Fruit fly (Drosophila melanogaster) whole organism, prepupa: ENCODE data around the gene Pde9.

ENCODE experiments used
- Blimp-1 ChIP-seq: fragments of 200-800 bp; sonication (Bioruptor generic); optimal IDR thresholded peaks from 3 replicates; lab custom pipeline; 2017; ENCODE audit warnings: missing biosample characterization, missing genetic modification characterization, mild to moderate bottlenecking, moderate library complexity, missing genetic modification reagents
- CG10631 ChIP-seq: fragments of 200-800 bp; sonication (Bioruptor generic); optimal IDR thresholded peaks from 2 replicates; lab custom pipeline; 2016; ENCODE audit warnings: missing biosample characterization, missing genetic modification characterization
- CG10669 ChIP-seq: fragments of 200-800 bp; sonication (Bioruptor generic); optimal IDR thresholded peaks from 3 replicates; lab custom pipeline; 2018; ENCODE audit warnings: missing biosample characterization, mild to moderate bottlenecking, missing genetic modification characterization, moderate library complexity
- CG11902 ChIP-seq: fragments of 200-800 bp; sonication (Bioruptor generic); optimal IDR thresholded peaks from 3 replicates; lab custom pipeline; 2016; ENCODE audit warnings: missing biosample characterization, missing genetic modification characterization
- CG15336 ChIP-seq: fragments of 200-800 bp; sonication (Bioruptor generic); IDR thresholded peaks from 2 replicates; pipeline ENCODE4 v1.3.6; 2022; ENCODE audit warnings: missing biosample characterization, missing genetic modification characterization
- CG1621 ChIP-seq: fragments of 200-800 bp; sonication (Bioruptor generic); optimal IDR thresholded peaks from 3 replicates; lab custom pipeline; 2018; ENCODE audit warnings: missing biosample characterization, mild to moderate bottlenecking, missing genetic modification characterization
- CG16779 ChIP-seq: fragments of 200-800 bp; sonication (Bioruptor generic); optimal IDR thresholded peaks from 3 replicates; lab custom pipeline; 2017; ENCODE audit warnings: missing biosample characterization, mild to moderate bottlenecking, missing genetic modification characterization
- CG31627 ChIP-seq: fragments of 200-800 bp; sonication (Bioruptor generic); optimal IDR thresholded peaks from 3 replicates; lab custom pipeline; 2016; ENCODE audit warnings: missing biosample characterization, missing genetic modification characterization
- CG32006 ChIP-seq: fragments of 200-800 bp; sonication (Bioruptor generic); optimal IDR thresholded peaks from 3 replicates; lab custom pipeline; 2017; ENCODE audit warnings: missing biosample characterization, mild to moderate bottlenecking, missing genetic modification characterization
- CG34406 ChIP-seq: fragments of 200-800 bp; sonication (Bioruptor generic); optimal IDR thresholded peaks from 3 replicates; lab custom pipeline; 2016; ENCODE audit warnings: missing biosample characterization, missing genetic modification characterization
- CG3919 ChIP-seq: fragments of 200-800 bp; sonication (Bioruptor generic); optimal IDR thresholded peaks from 3 replicates; lab custom pipeline; 2016; ENCODE audit warnings: missing biosample characterization, missing genetic modification characterization
- CG6163 ChIP-seq: fragments of 200-800 bp; sonication (Bioruptor generic); IDR thresholded peaks from 3 replicates; pipeline ENCODE4 v1.3.6; 2022; ENCODE audit warnings: missing biosample characterization, missing genetic modification characterization
- CG6276 ChIP-seq: fragments of 200-800 bp; sonication (Bioruptor generic); optimal IDR thresholded peaks from 2 replicates; lab custom pipeline; 2017; ENCODE audit warnings: missing biosample characterization, mild to moderate bottlenecking, missing genetic modification characterization
- CG6792 ChIP-seq: fragments of 200-800 bp; sonication (Bioruptor generic); optimal IDR thresholded peaks from 3 replicates; lab custom pipeline; 2016; ENCODE audit warnings: missing biosample characterization, missing genetic modification characterization
- CG6808 ChIP-seq: fragments of 200-800 bp; sonication (Bioruptor generic); optimal IDR thresholded peaks from 3 replicates; lab custom pipeline; 2017; ENCODE audit warnings: missing biosample characterization, missing genetic modification characterization, mild to moderate bottlenecking, moderate library complexity, missing genetic modification reagents
- CG6854 ChIP-seq: fragments of 200-800 bp; sonication (Bioruptor generic); optimal IDR thresholded peaks from 2 replicates; lab custom pipeline; 2017; ENCODE audit warnings: missing biosample characterization, mild to moderate bottlenecking, missing genetic modification characterization
- CG7368 ChIP-seq: fragments of 200-800 bp; sonication (Bioruptor generic); optimal IDR thresholded peaks from 3 replicates; lab custom pipeline; 2016; ENCODE audit warnings: missing biosample characterization, missing genetic modification characterization
- CG8119 ChIP-seq: fragments of 200-800 bp; sonication (Bioruptor generic); IDR thresholded peaks from 3 replicates; pipeline ENCODE4 v1.3.6; 2022; ENCODE audit warnings: missing biosample characterization, missing genetic modification characterization
- CG8319 ChIP-seq: fragments of 200-800 bp; sonication (Bioruptor generic); optimal IDR thresholded peaks from 3 replicates; lab custom pipeline; 2016; ENCODE audit warnings: missing biosample characterization, missing genetic modification characterization
- CG9139 ChIP-seq: fragments of 200-800 bp; sonication (Bioruptor generic); optimal IDR thresholded peaks from 3 replicates; lab custom pipeline; 2017; ENCODE audit warnings: missing biosample characterization, mild to moderate bottlenecking, missing genetic modification characterization
- Ets21C ChIP-seq: fragments of 200-800 bp; sonication (Bioruptor generic); optimal IDR thresholded peaks from 3 replicates; lab custom pipeline; 2016; ENCODE audit warnings: missing biosample characterization, missing genetic modification characterization
- Ets96B ChIP-seq: fragments of 200-800 bp; optimal IDR thresholded peaks from 2 replicates; lab custom pipeline; 2019; ENCODE audit warnings: missing biosample characterization, mild to moderate bottlenecking, missing genetic modification characterization, moderate library complexity
- Gug ChIP-seq: fragments of 200-800 bp; sonication (Bioruptor generic); IDR thresholded peaks from 2 replicates; pipeline ENCODE4 v1.3.6; 2022; ENCODE audit warnings: missing biosample characterization, missing genetic modification characterization
- Hr38 ChIP-seq: sonication (Bioruptor generic); optimal IDR thresholded peaks from 2 replicates; lab custom pipeline; 2016; ENCODE audit warnings: missing biosample characterization, missing genetic modification characterization
- Hr4 ChIP-seq: fragments of 200-800 bp; sonication (Bioruptor generic); optimal IDR thresholded peaks from 3 replicates; lab custom pipeline; 2016; ENCODE audit warnings: missing biosample characterization, missing genetic modification characterization
- Lpt ChIP-seq: fragments of 200-800 bp; sonication (Bioruptor generic); optimal IDR thresholded peaks from 3 replicates; lab custom pipeline; 2016; ENCODE audit warnings: missing biosample characterization, missing genetic modification characterization
- Met ChIP-seq: fragments of 200-800 bp; sonication (Bioruptor generic); optimal IDR thresholded peaks from 3 replicates; lab custom pipeline; 2016; ENCODE audit warnings: missing biosample characterization, missing genetic modification characterization
- Smox ChIP-seq: fragments of 200-800 bp; sonication (Bioruptor generic); optimal IDR thresholded peaks from 3 replicates; lab custom pipeline; 2016; ENCODE audit warnings: missing biosample characterization, missing genetic modification characterization
- Sox102F ChIP-seq: fragments of 200-800 bp; sonication (Bioruptor generic); optimal IDR thresholded peaks from 2 replicates; lab custom pipeline; 2016; ENCODE audit warnings: missing biosample characterization, mild to moderate bottlenecking, missing genetic modification characterization
- Sox14 ChIP-seq: fragments of 200-800 bp; sonication (Bioruptor generic); optimal IDR thresholded peaks from 3 replicates; lab custom pipeline; 2016; ENCODE audit warnings: missing biosample characterization, missing genetic modification characterization
- Sox15 ChIP-seq: fragments of 200-800 bp; sonication (Bioruptor generic); optimal IDR thresholded peaks from 3 replicates; lab custom pipeline; 2016; ENCODE audit warnings: missing biosample characterization, missing genetic modification characterization
- achi ChIP-seq: fragments of 200-800 bp; sonication (Bioruptor generic); optimal IDR thresholded peaks from 3 replicates; lab custom pipeline; 2016; ENCODE audit warnings: missing biosample characterization, missing genetic modification characterization
- acj6 ChIP-seq: fragments of 200-800 bp; sonication (Bioruptor generic); optimal IDR thresholded peaks from 3 replicates; lab custom pipeline; 2016; ENCODE audit warnings: missing biosample characterization, missing genetic modification characterization
- cyc ChIP-seq: fragments of 200-800 bp; sonication (Bioruptor generic); optimal IDR thresholded peaks from 3 replicates; lab custom pipeline; 2016; ENCODE audit warnings: missing biosample characterization, missing genetic modification characterization
- dsx ChIP-seq: fragments of 200-800 bp; optimal IDR thresholded peaks from 3 replicates; lab custom pipeline; 2019; ENCODE audit warnings: missing biosample characterization, mild to moderate bottlenecking, missing genetic modification characterization, moderate library complexity; ENCODE audit not compliant: poor library complexity, severe bottlenecking
- eg ChIP-seq: fragments of 200-800 bp; sonication (Bioruptor generic); IDR thresholded peaks from 3 replicates; pipeline ENCODE4 v1.3.6; 2022; ENCODE audit warnings: missing biosample characterization, missing genetic modification characterization
- fd85E ChIP-seq: fragments of 200-800 bp; sonication (Bioruptor generic); optimal IDR thresholded peaks from 3 replicates; lab custom pipeline; 2016; ENCODE audit warnings: missing biosample characterization, missing genetic modification characterization
- fkh ChIP-seq: fragments of 200-800 bp; sonication (Bioruptor generic); optimal IDR thresholded peaks from 3 replicates; lab custom pipeline; 2017; ENCODE audit warnings: missing biosample characterization, mild to moderate bottlenecking, missing genetic modification characterization, moderate library complexity
- net ChIP-seq: fragments of 200-800 bp; sonication (Bioruptor generic); optimal IDR thresholded peaks from 3 replicates; lab custom pipeline; 2016; ENCODE audit warnings: missing biosample characterization, missing genetic modification characterization
- pdm3 ChIP-seq: fragments of 200-800 bp; sonication (Bioruptor generic); optimal IDR thresholded peaks from 3 replicates; lab custom pipeline; 2016; ENCODE audit warnings: missing biosample characterization, missing genetic modification characterization
- salr ChIP-seq, 2 experiments: fragments of 200-800 bp; sonication (Bioruptor generic); optimal IDR thresholded peaks; 3 replicates each; lab custom pipeline; 2016 to 2018; ENCODE audit warnings: missing biosample characterization in 2 of 2, missing genetic modification characterization in 2 of 2, mild to moderate bottlenecking in 1 of 2
- spab ChIP-seq: fragments of 200-800 bp; sonication (Bioruptor generic); optimal IDR thresholded peaks from 2 replicates; lab custom pipeline; 2017; ENCODE audit warnings: missing biosample characterization, mild to moderate bottlenecking, missing genetic modification characterization, missing genetic modification reagents
- ss ChIP-seq, 2 experiments: fragments of 200-800 bp; sonication (Bioruptor generic); optimal IDR thresholded peaks; 2 replicates in 1 of 2; 3 replicates in 1 of 2; lab custom pipeline; 2017 to 2018; ENCODE audit warnings: mild to moderate bottlenecking in 2 of 2, missing biosample characterization in 2 of 2, missing genetic modification characterization in 2 of 2, moderate library complexity in 1 of 2
- svp ChIP-seq: fragments of 200-800 bp; sonication (Bioruptor generic); peaks from one replicate; lab custom pipeline; 2016; ENCODE audit warnings: missing biosample characterization, missing genetic modification characterization

Pde9 gene

DNA sequence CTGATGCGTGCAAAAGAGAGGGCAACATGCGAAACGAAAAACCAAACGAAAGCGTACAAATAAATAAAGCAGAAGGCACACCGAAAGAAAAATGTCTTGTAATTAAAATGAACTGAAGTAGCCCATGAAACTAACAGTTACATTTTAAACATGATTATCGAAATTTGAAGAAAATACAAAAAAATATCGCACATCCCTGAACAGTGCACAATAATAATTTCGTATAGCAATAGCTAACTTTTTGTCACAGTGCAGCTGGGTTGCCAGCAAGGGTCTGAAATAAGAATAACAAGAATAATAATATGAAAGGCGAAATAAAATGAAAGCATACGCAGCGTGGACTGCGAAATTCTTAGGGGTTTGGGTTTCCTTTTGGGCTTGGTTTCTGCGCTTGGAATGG lies 144.9 kb downstream of the Pde9 start (continued):
- TF ChIP-seq Lpt (GFP tag; lab: Kevin White, UChicago) (peak; percentile 99), CG32006 (peak; percentile 99), CG34406 (GFP tag; lab: Kevin White, UChicago) (peak; percentile 100), Sox14 (GFP tag; lab: Kevin White, UChicago) (peak; percentile 100), CG6808 (GFP tag; lab: Kevin White, UChicago) (peak; percentile 99), achi (GFP tag; lab: Kevin White, UChicago) (peak; percentile 99), Ets96B (peak; percentile 100), Smox (peak; percentile 100), CG3919 (GFP tag; lab: Kevin White, UChicago) (peak; percentile 100), dsx (GFP tag; lab: Kevin White, UChicago) (peak; percentile 99), CG15336 (peak; percentile 99), CG6276 (GFP tag; lab: Kevin White, UChicago) (peak; percentile 99), CG31627 (GFP tag; lab: Kevin White, UChicago) (peak; percentile 100)

DNA sequence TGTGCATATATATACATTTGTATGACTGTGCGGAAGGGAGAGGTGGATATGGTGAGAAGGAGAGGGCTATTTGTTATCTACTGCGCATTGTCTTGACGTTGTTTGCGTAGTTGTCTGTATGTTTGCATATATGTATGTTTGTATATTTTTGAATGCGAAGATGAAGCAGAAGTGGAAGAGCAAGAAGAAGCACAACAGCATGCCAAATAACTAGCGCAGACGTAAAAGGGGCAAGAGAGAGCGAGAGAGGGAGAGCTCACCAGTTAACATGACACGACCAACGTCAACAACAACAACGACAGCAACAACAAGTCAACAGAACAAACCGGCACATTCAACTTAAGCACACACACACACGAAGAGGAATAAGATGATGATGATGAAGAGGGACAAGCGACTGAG lies 145.3 kb downstream of the Pde9 start:
- no peak for TF ChIP-seq Ets21C (GFP tag; lab: Kevin White, UChicago)
- no peak for TF ChIP-seq CG7368 (GFP tag; lab: Kevin White, UChicago)
- no peak for TF ChIP-seq CG6163 (GFP tag; lab: Robert Waterston, UW)
- no peak for TF ChIP-seq Smox
- TF ChIP-seq Blimp-1 (GFP tag; lab: Kevin White, UChicago) = no peak
- no peak for TF ChIP-seq CG16779 (tag; lab: Kevin White, UChicago)
- TF ChIP-seq Lpt (GFP tag; lab: Kevin White, UChicago) = no peak
- TF ChIP-seq svp (GFP tag; lab: Kevin White, UChicago) = no peak
- no peak for TF ChIP-seq net (GFP tag; lab: Kevin White, UChicago)

DNA sequence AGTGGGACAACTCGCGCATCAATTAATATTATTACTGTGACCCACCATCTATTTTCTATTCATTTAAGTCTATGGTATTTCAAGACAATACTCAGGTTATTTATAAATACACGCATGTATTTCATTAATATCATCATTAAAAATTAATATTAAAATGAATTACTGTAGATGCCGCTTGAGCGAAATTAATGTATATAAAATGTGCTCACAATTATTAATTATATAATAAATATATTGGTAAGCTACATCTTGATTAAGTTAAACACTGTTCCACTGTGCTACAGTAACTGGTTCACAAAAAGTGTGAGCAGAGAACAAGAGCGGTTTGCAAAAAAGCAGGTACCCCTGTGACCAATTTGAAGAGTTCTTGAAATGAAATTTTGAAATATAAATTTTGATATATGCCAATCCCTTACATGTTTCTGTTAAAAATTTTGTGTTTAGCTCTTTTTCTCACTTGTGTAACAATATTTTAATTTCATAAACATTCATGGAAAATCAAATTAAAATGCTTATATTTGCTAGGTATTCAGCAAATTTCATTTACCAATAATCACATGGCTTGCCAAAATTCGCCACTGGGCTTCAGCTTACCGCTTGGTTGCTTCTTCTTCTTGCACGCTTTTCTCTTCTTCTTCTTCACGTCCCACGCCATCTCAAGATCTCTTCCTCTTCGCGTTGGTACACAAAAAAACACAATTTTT lies 146.0 kb downstream of the Pde9 start:
- peak; percentile 100 for TF ChIP-seq Gug (GFP tag; lab: Robert Waterston, UW)
- TF ChIP-seq Lpt (GFP tag; lab: Kevin White, UChicago) = peak; percentile 100
- peak; percentile 100 for TF ChIP-seq CG8119 (GFP tag; lab: Robert Waterston, UW)
- peak; percentile 100 for TF ChIP-seq ss (GFP tag; optimal IDR thresholded peaks at IDR 0.05; lab: Kevin White, UChicago)
- peak; percentile 100 for TF ChIP-seq Hr4 (GFP tag; lab: Kevin White, UChicago)
- peak; percentile 100 for TF ChIP-seq CG32006
- TF ChIP-seq CG6808 (GFP tag; lab: Kevin White, UChicago) = peak; percentile 99
- peak; percentile 100 for TF ChIP-seq CG9139
- peak; percentile 100 for TF ChIP-seq dsx (GFP tag; lab: Kevin White, UChicago)
- peak; percentile 100 for TF ChIP-seq CG8319
- TF ChIP-seq Sox102F = peak; percentile 99
- peak; percentile 100 for TF ChIP-seq net (GFP tag; lab: Kevin White, UChicago)
- TF ChIP-seq Sox15 = peak; percentile 99
- TF ChIP-seq CG10631 (GFP tag; lab: Kevin White, UChicago) = peak; percentile 100
- peak; percentile 100 for TF ChIP-seq CG31627 (GFP tag; lab: Kevin White, UChicago)
- peak; percentile 100 for TF ChIP-seq CG10669 (GFP tag; lab: Kevin White, UChicago)
- TF ChIP-seq CG11902 (GFP tag; lab: Kevin White, UChicago) = peak; percentile 99
- TF ChIP-seq Blimp-1 (GFP tag; lab: Kevin White, UChicago) = peak; percentile 98
- TF ChIP-seq acj6 = peak; percentile 100
- TF ChIP-seq salr (GFP tag; optimal IDR thresholded peaks at IDR 0.05; lab: Kevin White, UChicago) = peak; percentile 99 to 100
- peak; percentile 100 for TF ChIP-seq CG3919 (GFP tag; lab: Kevin White, UChicago)
- peak; percentile 100 for TF ChIP-seq eg (GFP tag; lab: Robert Waterston, UW)
- peak; percentile 96 for TF ChIP-seq Hr38 (GFP tag; lab: Kevin White, UChicago)
- TF ChIP-seq fd85E (GFP tag; lab: Kevin White, UChicago) = peak; percentile 97
- TF ChIP-seq pdm3 = peak; percentile 100
- peak; percentile 100 for TF ChIP-seq CG34406 (GFP tag; lab: Kevin White, UChicago)
- peak; percentile 100 for TF ChIP-seq CG6792 (GFP tag; lab: Kevin White, UChicago)
- TF ChIP-seq Met (GFP tag; lab: Kevin White, UChicago) = peak; percentile 100
- TF ChIP-seq CG1621 (tag; lab: Kevin White, UChicago) = peak; percentile 99
- peak; percentile 100 for TF ChIP-seq cyc (GFP tag; lab: Kevin White, UChicago)
- peak; percentile 99 for TF ChIP-seq CG6854 (GFP tag; lab: Kevin White, UChicago)
- TF ChIP-seq CG6276 (GFP tag; lab: Kevin White, UChicago) = peak; percentile 100
- TF ChIP-seq svp (GFP tag; lab: Kevin White, UChicago) = peak; percentile 100
- TF ChIP-seq CG7368 (GFP tag; lab: Kevin White, UChicago) = peak; percentile 99
- peak; percentile 87 for TF ChIP-seq fkh
- peak; percentile 100 for TF ChIP-seq spab (GFP tag; lab: Kevin White, UChicago)
